Worm (Caenorhabditis elegans) whole organism, L4 larva: ENCODE results near the gene B0228.1.

Experiments
- F26F4.8 ChIP-seq: fragments of 200-800 bp; sonication (Bioruptor generic); conservative IDR thresholded peaks from 2 replicates; pipeline ENCODE4 v1.3.6; 2022; ENCODE audit warnings: missing genetic modification characterization, missing compliant biosample characterization
- F49E8.2 ChIP-seq: sonication (generic microtip); optimal IDR thresholded peaks from 2 replicates; lab custom pipeline; 2016; ENCODE audit warnings: missing compliant biosample characterization, mild to moderate bottlenecking, missing genetic modification characterization, borderline replicate concordance
- R02D3.7 ChIP-seq: fragments of 150-350 bp; sonication (generic microtip); optimal IDR thresholded peaks from 3 replicates; lab custom pipeline; 2014; ENCODE audit warnings: missing biosample characterization, missing genetic modification characterization
- T20F7.1 ChIP-seq: fragments of 200-800 bp; sonication (Bioruptor generic); optimal IDR thresholded peaks from 2 replicates; lab custom pipeline; 2018; ENCODE audit warnings: mild to moderate bottlenecking, missing genetic modification characterization, missing compliant biosample characterization
- T26A8.4 ChIP-seq: fragments of 200-800 bp; sonication (Bioruptor generic); IDR thresholded peaks from 2 replicates; pipeline ENCODE4 v1.3.6; 2022; ENCODE audit warnings: missing genetic modification characterization, missing compliant biosample characterization
- Y105C5A.15 ChIP-seq: fragments of 200-800 bp; sonication (Bioruptor generic); IDR thresholded peaks from 2 replicates; pipeline ENCODE4 v1.3.6; 2022; ENCODE audit warnings: missing genetic modification characterization, missing compliant biosample characterization
- Y48G9A.11 ChIP-seq: fragments of 200-800 bp; sonication (Bioruptor generic); IDR thresholded peaks from 2 replicates; pipeline ENCODE4 v1.3.6; 2022; ENCODE audit warnings: missing genetic modification reagents, missing genetic modification characterization, missing compliant biosample characterization
- Y75B8A.6 ChIP-seq: fragments of 200-800 bp; sonication (Bioruptor generic); IDR thresholded peaks from 2 replicates; pipeline ENCODE4 v1.3.6; 2022; ENCODE audit warnings: missing genetic modification reagents, missing genetic modification characterization, missing compliant biosample characterization
- ZK337.2 ChIP-seq: fragments of 200-800 bp; sonication (Bioruptor generic); IDR thresholded peaks from 2 replicates; pipeline ENCODE4 v1.3.6; 2022; ENCODE audit warnings: missing genetic modification reagents, missing genetic modification characterization, missing compliant biosample characterization
- ZK546.5 ChIP-seq, 2 experiments: sonication (generic microtip); optimal IDR thresholded peaks; 2 replicates each; lab custom pipeline; 2017; ENCODE audit warnings: missing biosample characterization in 2 of 2, missing genetic modification characterization in 2 of 2
- aha-1 ChIP-seq: fragments of 150-350 bp; peaks from one replicate; lab custom pipeline; 2014; ENCODE audit warnings: missing biosample characterization, missing genetic modification characterization
- ama-1 ChIP-seq: fragments of 150-350 bp; optimal IDR thresholded peaks from 2 replicates; lab custom pipeline; 2014; ENCODE audit warnings: inconsistent platforms, mixed read lengths
- arid-1 ChIP-seq: fragments of 200-800 bp; sonication (Bioruptor generic); conservative IDR thresholded peaks from 2 replicates; pipeline ENCODE4 v1.3.6; 2022; ENCODE audit warnings: missing genetic modification reagents, missing genetic modification characterization, missing compliant biosample characterization
- ceh-32 ChIP-seq: sonication (generic microtip); optimal IDR thresholded peaks from 2 replicates; lab custom pipeline; 2016; ENCODE audit warnings: mild to moderate bottlenecking, missing genetic modification characterization, missing compliant biosample characterization; ENCODE audit not compliant: poor library complexity
- ceh-44 ChIP-seq: fragments of 200-800 bp; sonication (Bioruptor generic); IDR thresholded peaks from 2 replicates; pipeline ENCODE4 v1.3.6; 2022; ENCODE audit warnings: missing genetic modification reagents, missing genetic modification characterization, missing compliant biosample characterization
- ceh-62 ChIP-seq: sonication (generic microtip); optimal IDR thresholded peaks from 2 replicates; lab custom pipeline; 2017; ENCODE audit warnings: missing biosample characterization, missing genetic modification characterization
- ctbp-1 ChIP-seq: fragments of 200-800 bp; sonication (Bioruptor generic); IDR thresholded peaks from 2 replicates; pipeline ENCODE4 v1.3.6; 2022; ENCODE audit warnings: missing genetic modification reagents, missing genetic modification characterization, missing compliant biosample characterization
- daf-16 ChIP-seq, 3 experiments: sonication (generic microtip); optimal IDR thresholded peaks; 2 replicates each; lab custom pipeline; 2016 to 2017; ENCODE audit warnings: missing genetic modification characterization in 3 of 3, missing genetic modification reagents in 3 of 3, mild to moderate bottlenecking in 2 of 3, missing compliant biosample characterization in 2 of 3, missing biosample characterization in 1 of 3, moderate library complexity in 1 of 3
- daf-8 ChIP-seq: fragments of 200-800 bp; sonication (Bioruptor generic); IDR thresholded peaks from 2 replicates; pipeline ENCODE4 v1.3.6; 2022; ENCODE audit warnings: missing genetic modification characterization, missing compliant biosample characterization
- dmd-6 ChIP-seq: fragments of 200-800 bp; sonication (Bioruptor generic); IDR thresholded peaks from 2 replicates; pipeline ENCODE4 v1.3.6; 2022; ENCODE audit warnings: missing genetic modification reagents, missing genetic modification characterization, missing compliant biosample characterization
- dmd-9 ChIP-seq: fragments of 200-800 bp; sonication (Bioruptor generic); IDR thresholded peaks from 2 replicates; pipeline ENCODE4 v1.3.6; 2022; ENCODE audit warnings: missing genetic modification reagents, missing genetic modification characterization, missing compliant biosample characterization
- duxl-1 ChIP-seq: sonication (generic microtip); optimal IDR thresholded peaks from 2 replicates; lab custom pipeline; 2016; ENCODE audit warnings: mild to moderate bottlenecking, missing genetic modification characterization, moderate library complexity, missing compliant biosample characterization; ENCODE audit not compliant: poor library complexity
- dve-1 ChIP-seq: sonication (generic microtip); optimal IDR thresholded peaks from 2 replicates; lab custom pipeline; 2017; ENCODE audit warnings: antibody characterized with exemption, mild to moderate bottlenecking, missing genetic modification characterization, missing compliant biosample characterization; ENCODE audit not compliant: insufficient read depth
- egl-43 ChIP-seq: fragments of 200-800 bp; sonication (Bioruptor generic); IDR thresholded peaks from 2 replicates; pipeline ENCODE4 v1.3.6; 2022; ENCODE audit warnings: missing genetic modification reagents, missing genetic modification characterization, missing compliant biosample characterization
- hlh-11 ChIP-seq: fragments of 200-800 bp; sonication (Bioruptor generic); optimal IDR thresholded peaks from 2 replicates; lab custom pipeline; 2018; ENCODE audit warnings: mild to moderate bottlenecking, missing genetic modification characterization, missing compliant biosample characterization
- hlh-30 ChIP-seq: sonication (generic microtip); optimal IDR thresholded peaks from 2 replicates; lab custom pipeline; 2017; ENCODE audit warnings: antibody characterized with exemption, mild to moderate bottlenecking, missing genetic modification characterization, missing compliant biosample characterization; ENCODE audit not compliant: insufficient read depth
- hmg-1.1 ChIP-seq: fragments of 200-800 bp; sonication (Bioruptor generic); IDR thresholded peaks from 2 replicates; pipeline ENCODE4 v1.3.6; 2022; ENCODE audit warnings: missing genetic modification reagents, missing genetic modification characterization, missing compliant biosample characterization
- jun-1 ChIP-seq: fragments of 150-350 bp; optimal IDR thresholded peaks from 2 replicates; lab custom pipeline; 2014; ENCODE audit warnings: missing biosample characterization, missing genetic modification reagents, missing genetic modification characterization
- lim-7 ChIP-seq: fragments of 200-800 bp; sonication (Bioruptor generic); IDR thresholded peaks from 2 replicates; pipeline ENCODE4 v1.3.6; 2022; ENCODE audit warnings: missing genetic modification characterization, missing compliant biosample characterization
- lin-15B ChIP-seq: fragments of 150-350 bp; sonication (generic microtip); optimal IDR thresholded peaks from 3 replicates; lab custom pipeline; 2014; ENCODE audit warnings: missing biosample characterization, missing genetic modification characterization
- lin-38 ChIP-seq: fragments of 200-800 bp; sonication (Bioruptor generic); IDR thresholded peaks from 2 replicates; pipeline ENCODE4 v1.3.6; 2022; ENCODE audit warnings: missing genetic modification reagents, missing genetic modification characterization, missing compliant biosample characterization
- lir-3 ChIP-seq: sonication (generic microtip); optimal IDR thresholded peaks from 2 replicates; lab custom pipeline; 2016; ENCODE audit warnings: mild to moderate bottlenecking, missing genetic modification characterization, missing compliant biosample characterization
- lsy-2 ChIP-seq, 2 experiments: fragments of 150-350 bp in 1 of 2; sonication (generic microtip) in 1 of 2; optimal IDR thresholded peaks; 2 replicates each; lab custom pipeline; 2014 to 2017; ENCODE audit warnings: missing biosample characterization in 2 of 2, missing genetic modification characterization in 2 of 2
- mdl-1 ChIP-seq, 2 experiments: fragments of 150-350 bp in 1 of 2; sonication (generic microtip) in 1 of 2; optimal IDR thresholded peaks; 2 replicates each; lab custom pipeline; 2014 to 2017; ENCODE audit warnings: missing biosample characterization in 2 of 2, missing genetic modification characterization in 2 of 2
- mdt-29 ChIP-seq: fragments of 200-800 bp; sonication (Bioruptor generic); IDR thresholded peaks from 2 replicates; pipeline ENCODE4 v1.3.6; 2022; ENCODE audit warnings: missing genetic modification reagents, missing genetic modification characterization, missing compliant biosample characterization
- mep-1 ChIP-seq: fragments of 150-350 bp; sonication (generic microtip); optimal IDR thresholded peaks from 3 replicates; lab custom pipeline; 2014; ENCODE audit warnings: missing biosample characterization, missing genetic modification characterization
- mxl-3 ChIP-seq: fragments of 200-800 bp; sonication (Bioruptor generic); optimal IDR thresholded peaks from 2 replicates; lab custom pipeline; 2018; ENCODE audit warnings: mild to moderate bottlenecking, missing genetic modification characterization, missing compliant biosample characterization
- nhr-102 ChIP-seq: sonication (generic microtip); optimal IDR thresholded peaks from 2 replicates; lab custom pipeline; 2016; ENCODE audit warnings: mild to moderate bottlenecking, missing genetic modification characterization, moderate library complexity, missing compliant biosample characterization
- nhr-11 ChIP-seq: fragments of 150-350 bp; optimal IDR thresholded peaks from 2 replicates; lab custom pipeline; 2014; ENCODE audit warnings: missing biosample characterization, missing genetic modification characterization
- nhr-111 ChIP-seq: fragments of 200-800 bp; sonication (Bioruptor generic); optimal IDR thresholded peaks from 2 replicates; lab custom pipeline; 2018; ENCODE audit warnings: mild to moderate bottlenecking, missing genetic modification characterization, missing compliant biosample characterization
- nhr-237 ChIP-seq: sonication (generic microtip); optimal IDR thresholded peaks from 2 replicates; lab custom pipeline; 2017; ENCODE audit warnings: missing biosample characterization, missing genetic modification characterization
- nhr-28 ChIP-seq: fragments of 150-350 bp; optimal IDR thresholded peaks from 2 replicates; lab custom pipeline; 2014; ENCODE audit warnings: missing biosample characterization, missing genetic modification characterization
- nhr-41 ChIP-seq: fragments of 200-800 bp; sonication (Bioruptor generic); IDR thresholded peaks from 2 replicates; pipeline ENCODE4 v1.3.6; 2022; ENCODE audit warnings: missing genetic modification reagents, missing genetic modification characterization, missing compliant biosample characterization
- pqm-1 ChIP-seq: sonication (generic microtip); optimal IDR thresholded peaks from 2 replicates; lab custom pipeline; 2017; ENCODE audit warnings: missing biosample characterization, missing genetic modification characterization
- unc-130 ChIP-seq: sonication (generic microtip); optimal IDR thresholded peaks from 2 replicates; lab custom pipeline; 2016; ENCODE audit warnings: missing genetic modification reagents, missing genetic modification characterization, missing compliant biosample characterization
- unc-39 ChIP-seq: sonication (generic microtip); optimal IDR thresholded peaks from 2 replicates; lab custom pipeline; 2017; ENCODE audit warnings: missing biosample characterization, missing genetic modification characterization
- zfp-2 ChIP-seq: sonication (generic microtip); optimal IDR thresholded peaks from 2 replicates; lab custom pipeline; 2016; ENCODE audit warnings: mild to moderate bottlenecking, missing genetic modification characterization, missing compliant biosample characterization

The B0228.1 gene

ce11 chrII:7776715-7777114, 21.6 kb downstream of the B0228.1 start (continued):
- TF ChIP-seq zfp-2 (no peak), lir-3 (tag; lab: Kevin White, UChicago) (no peak), T20F7.1 (GFP tag; lab: Kevin White, UChicago) (no peak), unc-130 (GFP tag; lab: Kevin White, UChicago) (no peak), Y105C5A.15 (GFP tag; lab: Robert Waterston, UW) (no peak), duxl-1 (tag; lab: Kevin White, UChicago) (no peak), Y75B8A.6 (GFP tag; lab: Robert Waterston, UW) (no peak), lin-38 (GFP tag; lab: Robert Waterston, UW) (no peak), egl-43 (GFP tag; lab: Robert Waterston, UW) (no peak), daf-8 (GFP tag; lab: Robert Waterston, UW) (no peak), Y48G9A.11 (GFP tag; lab: Robert Waterston, UW) (no peak), arid-1 (GFP tag; lab: Robert Waterston, UW) (no peak), jun-1 (no peak), dve-1 (tag; lab: Kevin White, UChicago) (peak; percentile 38), mdl-1 (tag; optimal IDR thresholded peaks at IDR 0.05; lab: Kevin White, UChicago) (peak in 1 of 2 experiments; percentile 49)

DNA sequence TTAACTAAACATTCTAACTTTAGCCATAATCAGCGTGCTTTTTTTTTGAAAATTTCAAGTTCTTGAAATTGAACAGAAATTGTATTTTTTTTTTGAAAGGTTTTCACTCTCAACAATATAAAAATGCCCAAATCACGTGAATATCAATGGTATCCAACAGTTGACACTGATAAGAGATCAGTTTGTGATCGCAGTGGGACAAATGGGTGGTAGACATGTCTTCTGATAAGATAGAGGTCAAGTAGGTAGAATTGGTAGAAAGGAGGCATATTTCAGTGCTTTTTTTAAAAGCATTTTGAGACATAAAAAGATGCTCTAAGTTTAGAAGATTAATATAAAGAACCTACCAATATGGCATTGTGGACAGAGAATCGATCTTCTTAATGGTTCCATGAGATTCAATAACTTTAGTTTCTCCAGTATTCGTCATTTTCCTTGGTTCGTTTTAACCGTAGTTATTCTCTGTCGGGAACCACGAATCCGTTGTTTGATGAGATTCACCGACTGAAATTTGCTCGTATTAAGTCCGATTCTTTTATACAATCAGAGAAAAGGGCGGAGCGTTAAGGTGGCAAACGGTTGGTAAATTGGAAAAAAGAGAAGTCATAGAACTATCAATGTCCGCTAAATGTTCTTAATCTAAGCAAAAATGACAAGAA, 22.3 kb downstream of the B0228.1 start, which contains the start of gene mthf-1:
TSS of gene mthf-1 (minus strand) at position 504 of the 659 bp plus-strand sequence.
- TF ChIP-seq T20F7.1 (GFP tag; lab: Kevin White, UChicago) (peak; percentile 15), aha-1 (peak; percentile 88), hmg-1.1 (GFP tag; lab: Robert Waterston, UW) (peak; percentile 7; the same call in 1 of the 2 replicates), R02D3.7 (tag; lab: Kevin White, UChicago) (no peak), ZK337.2 (GFP tag; lab: Robert Waterston, UW) (no peak), pqm-1 (peak; percentile 83), ctbp-1 (GFP tag; lab: Robert Waterston, UW) (no peak), mep-1 (peak; percentile 39), ZK546.5 (tag; optimal IDR thresholded peaks at IDR 0.05; lab: Kevin White, UChicago) (no peak), ceh-32 (tag; lab: Kevin White, UChicago) (no peak), dmd-9 (GFP tag; lab: Robert Waterston, UW) (no peak), daf-16 (GFP tag; optimal IDR thresholded peaks at IDR 0.05; lab: Kevin White, UChicago) (no peak), daf-16 (tag; optimal IDR thresholded peaks at IDR 0.05; lab: Kevin White, UChicago) (peak; percentile 73), daf-8 (GFP tag; lab: Robert Waterston, UW) (no peak), ama-1 (lab: Kevin White, UChicago) (peak; percentile 79), nhr-41 (peak; percentile 90), F26F4.8 (GFP tag; lab: Robert Waterston, UW) (no peak), nhr-102 (tag; lab: Kevin White, UChicago) (peak; percentile 44), unc-39 (no peak), nhr-111 (GFP tag; lab: Kevin White, UChicago) (no peak), T26A8.4 (GFP tag; lab: Robert Waterston, UW) (peak; percentile 11; the same call in 1 of the 2 replicates), ceh-62 (tag; lab: Kevin White, UChicago) (no peak), mxl-3 (GFP tag; lab: Kevin White, UChicago) (no peak), nhr-28 (tag; lab: Kevin White, UChicago) (peak; percentile 62), nhr-11 (tag; lab: Kevin White, UChicago) (no peak), dmd-6 (GFP tag; lab: Robert Waterston, UW) (peak; percentile 77), F49E8.2 (no peak), unc-130 (GFP tag; lab: Kevin White, UChicago) (no peak), mdt-29 (GFP tag; lab: Robert Waterston, UW) (no peak), mdl-1 (tag; optimal IDR thresholded peaks at IDR 0.05; lab: Kevin White, UChicago) (peak in 1 of 2 experiments; percentile 26), hlh-11 (tag; lab: Kevin White, UChicago) (peak; percentile 69), lim-7 (GFP tag; lab: Robert Waterston, UW) (no peak), lir-3 (tag; lab: Kevin White, UChicago) (no peak), ceh-44 (GFP tag; lab: Robert Waterston, UW) (no peak), dve-1 (tag; lab: Kevin White, UChicago) (peak; percentile 84), nhr-237 (tag; lab: Kevin White, UChicago) (no peak), hlh-30 (tag; lab: Kevin White, UChicago) (peak; percentile 66), lin-15B (tag; lab: Kevin White, UChicago) (no peak), lsy-2 (tag; optimal IDR thresholded peaks at IDR 0.05; lab: Kevin White, UChicago) (peak in 1 of 2 experiments; percentile 35), jun-1 (no peak)
